Fruit fly (Drosophila melanogaster) whole organism, adult: ENCODE measurements around the gene PMP34.

Source experiments
- CG11617 ChIP-seq: fragments of 200-800 bp; sonication (Bioruptor generic); optimal IDR thresholded peaks from 2 replicates; lab custom pipeline; 2017; ENCODE audit warnings: mild to moderate bottlenecking, missing biosample characterization, missing genetic modification reagents, missing genetic modification characterization
- CG12768 ChIP-seq: fragments of 200-800 bp; sonication (Bioruptor generic); optimal IDR thresholded peaks from 2 replicates; lab custom pipeline; 2017; ENCODE audit warnings: missing biosample characterization, missing genetic modification characterization, mild to moderate bottlenecking, moderate library complexity, missing genetic modification reagents
- CG14711 ChIP-seq: fragments of 200-800 bp; sonication (Bioruptor generic); optimal IDR thresholded peaks from 2 replicates; lab custom pipeline; 2018; ENCODE audit warnings: missing biosample characterization, mild to moderate bottlenecking, missing genetic modification characterization, moderate library complexity
- CG1620 ChIP-seq: fragments of 200-800 bp; sonication (Bioruptor generic); optimal IDR thresholded peaks from 2 replicates; lab custom pipeline; 2016; ENCODE audit warnings: missing biosample characterization, missing genetic modification characterization
- CG33017 ChIP-seq: fragments of 200-800 bp; sonication (Bioruptor generic); optimal IDR thresholded peaks from 2 replicates; lab custom pipeline; 2018; ENCODE audit warnings: missing biosample characterization, mild to moderate bottlenecking, missing genetic modification characterization, moderate library complexity
- CG5204 ChIP-seq: fragments of 200-800 bp; sonication (Bioruptor generic); optimal IDR thresholded peaks from 2 replicates; lab custom pipeline; 2016; ENCODE audit warnings: missing biosample characterization, missing genetic modification characterization
- CG7045 ChIP-seq: fragments of 200-800 bp; sonication (Bioruptor generic); optimal IDR thresholded peaks from 2 replicates; lab custom pipeline; 2017; ENCODE audit warnings: missing biosample characterization, mild to moderate bottlenecking, missing genetic modification characterization
- CG7101 ChIP-seq: fragments of 200-800 bp; sonication (Bioruptor generic); optimal IDR thresholded peaks from 2 replicates; lab custom pipeline; 2018; ENCODE audit warnings: missing biosample characterization, mild to moderate bottlenecking, missing genetic modification characterization, moderate library complexity
- Clk ChIP-seq: fragments of 200-800 bp; sonication (Bioruptor generic); optimal IDR thresholded peaks from 2 replicates; lab custom pipeline; 2017; ENCODE audit warnings: missing biosample characterization, missing genetic modification characterization
- Crg-1 ChIP-seq: fragments of 200-800 bp; sonication (Bioruptor generic); optimal IDR thresholded peaks from 2 replicates; lab custom pipeline; 2016; ENCODE audit warnings: missing biosample characterization, missing genetic modification characterization
- Hr96 ChIP-seq: fragments of 200-800 bp; sonication (Bioruptor generic); optimal IDR thresholded peaks from 2 replicates; lab custom pipeline; 2016; ENCODE audit warnings: missing biosample characterization, missing genetic modification characterization
- Mnt ChIP-seq: fragments of 200-800 bp; sonication (Bioruptor generic); optimal IDR thresholded peaks from 2 replicates; lab custom pipeline; 2016; ENCODE audit warnings: missing biosample characterization, mild to moderate bottlenecking, missing genetic modification characterization
- bab1 ChIP-seq: fragments of 200-800 bp; sonication (Bioruptor generic); optimal IDR thresholded peaks from 3 replicates; lab custom pipeline; 2019; ENCODE audit warnings: missing biosample characterization, mild to moderate bottlenecking, missing genetic modification characterization, moderate library complexity
- cic ChIP-seq: fragments of 200-800 bp; sonication (Bioruptor generic); optimal IDR thresholded peaks from 2 replicates; lab custom pipeline; 2017; ENCODE audit warnings: missing biosample characterization, mild to moderate bottlenecking, missing genetic modification characterization, moderate library complexity
- cnc ChIP-seq, 2 experiments: fragments of >200 bp; optimal IDR thresholded peaks; 2 replicates each; lab custom pipeline; 2017
- kay ChIP-seq: fragments of 200-800 bp; sonication (Bioruptor generic); peaks from one replicate; lab custom pipeline; 2016; ENCODE audit warnings: missing biosample characterization, missing genetic modification characterization, borderline replicate concordance
- ovo ChIP-seq: fragments of 200-800 bp; sonication (Bioruptor generic); optimal IDR thresholded peaks from 2 replicates; lab custom pipeline; 2016; ENCODE audit warnings: missing biosample characterization, missing genetic modification characterization
- pad ChIP-seq: fragments of 200-800 bp; sonication (Bioruptor generic); optimal IDR thresholded peaks from 3 replicates; lab custom pipeline; 2017; ENCODE audit warnings: missing biosample characterization, missing genetic modification characterization, mild to moderate bottlenecking, moderate library complexity, missing genetic modification reagents
- tj ChIP-seq: fragments of 200-800 bp; sonication (Bioruptor generic); optimal IDR thresholded peaks from 3 replicates; lab custom pipeline; 2017; ENCODE audit warnings: missing biosample characterization, mild to moderate bottlenecking, missing genetic modification characterization, moderate library complexity
- toe ChIP-seq: fragments of 200-800 bp; sonication (Bioruptor generic); optimal IDR thresholded peaks from 2 replicates; lab custom pipeline; 2016; ENCODE audit warnings: missing biosample characterization, missing genetic modification characterization

PMP34 gene

DNA sequence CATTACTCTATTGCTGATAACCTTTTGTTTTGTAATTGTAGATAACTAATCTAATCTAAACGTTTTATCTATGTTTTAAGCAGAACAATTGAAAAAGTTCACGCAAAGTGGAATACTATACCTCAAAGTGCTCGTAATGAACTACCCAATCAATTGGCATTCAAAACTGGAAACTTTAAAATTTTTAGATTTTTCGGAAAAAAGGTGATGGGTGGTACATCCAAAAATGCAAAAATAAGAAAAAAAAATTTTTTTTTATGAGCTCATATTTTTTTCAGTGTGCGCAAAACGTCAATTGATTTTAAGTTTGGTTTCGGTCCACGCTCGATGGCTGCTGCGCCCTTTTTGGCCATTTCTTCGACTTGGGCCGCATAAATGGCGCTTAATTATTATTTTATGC, 8.0 kb upstream of the PMP34 start:
- TF ChIP-seq Mnt (GFP tag; lab: Kevin White, UChicago) = no peak
- no peak for TF ChIP-seq CG14711 (tag; lab: Kevin White, UChicago)
- no peak for TF ChIP-seq CG7101 (tag; lab: Kevin White, UChicago)
- TF ChIP-seq ovo = no peak
- TF ChIP-seq cic (GFP tag; lab: Kevin White, UChicago) = no peak
- no peak for TF ChIP-seq CG33017 (tag; lab: Kevin White, UChicago)
- TF ChIP-seq Hr96 = no peak
- no peak for TF ChIP-seq bab1 (GFP tag; lab: Kevin White, UChicago)
- TF ChIP-seq CG12768 = no peak
- TF ChIP-seq pad (GFP tag; lab: Kevin White, UChicago) = no peak
- TF ChIP-seq CG1620 (GFP tag; lab: Kevin White, UChicago) = no peak
- no peak for TF ChIP-seq CG5204 (GFP tag; lab: Kevin White, UChicago)
- no peak for TF ChIP-seq Clk (GFP tag; lab: Kevin White, UChicago)
- no peak for TF ChIP-seq kay (GFP tag; lab: Kevin White, UChicago)
- no peak for TF ChIP-seq toe (GFP tag; lab: Kevin White, UChicago)

DNA sequence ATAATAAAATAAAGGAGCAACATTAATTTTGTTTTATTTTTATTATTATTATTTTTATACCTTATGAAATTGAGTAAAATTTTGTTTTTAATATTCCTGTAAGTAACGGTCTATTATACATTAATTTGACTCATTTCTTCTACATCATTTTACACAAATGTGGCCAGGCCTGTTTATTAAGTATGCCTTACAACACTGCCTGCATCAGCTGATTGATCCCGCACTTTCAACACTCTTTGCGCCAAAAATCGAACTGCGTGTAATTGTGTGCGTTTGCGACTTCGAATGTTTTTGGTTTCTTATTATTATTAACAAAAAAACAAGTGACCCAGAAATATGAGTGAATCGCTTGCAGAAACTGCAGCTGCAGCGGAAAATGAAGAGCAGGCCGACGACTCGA, 5.3 kb upstream of the PMP34 start, which contains the start of gene Claspin:
Gene Claspin (plus strand): TSS at position 185 of the 400 bp plus-strand sequence.
- TF ChIP-seq bab1 (GFP tag; lab: Kevin White, UChicago) = peak; percentile 84
- TF ChIP-seq CG12768 = no peak
- TF ChIP-seq tj (GFP tag; lab: Kevin White, UChicago) = peak; percentile 67
- TF ChIP-seq CG14711 (tag; lab: Kevin White, UChicago) = no peak
- peak; percentile 46 for TF ChIP-seq CG7101 (tag; lab: Kevin White, UChicago)
- TF ChIP-seq Clk (GFP tag; lab: Kevin White, UChicago) = no peak
- TF ChIP-seq pad (GFP tag; lab: Kevin White, UChicago) = peak; percentile 41
- TF ChIP-seq CG1620 (GFP tag; lab: Kevin White, UChicago) = peak; percentile 70
- peak; percentile 73 for TF ChIP-seq Crg-1 (GFP tag; lab: Kevin White, UChicago)
- peak; percentile 20 for TF ChIP-seq Mnt (GFP tag; lab: Kevin White, UChicago)
- TF ChIP-seq kay (GFP tag; lab: Kevin White, UChicago) = peak; percentile 84
- TF ChIP-seq ovo = peak; percentile 62
- no peak for TF ChIP-seq CG33017 (tag; lab: Kevin White, UChicago)
- TF ChIP-seq Hr96 = peak; percentile 37
- TF ChIP-seq CG7045 (GFP tag; lab: Kevin White, UChicago) = no peak
- no peak for TF ChIP-seq cnc (optimal IDR thresholded peaks at IDR 0.05; lab: Kevin White, UChicago)
- TF ChIP-seq CG5204 (GFP tag; lab: Kevin White, UChicago) = peak; percentile 5
- no peak for TF ChIP-seq cic (GFP tag; lab: Kevin White, UChicago)
- peak; percentile 37 for TF ChIP-seq toe (GFP tag; lab: Kevin White, UChicago)
- TF ChIP-seq CG11617 (GFP tag; lab: Kevin White, UChicago) = no peak

DNA sequence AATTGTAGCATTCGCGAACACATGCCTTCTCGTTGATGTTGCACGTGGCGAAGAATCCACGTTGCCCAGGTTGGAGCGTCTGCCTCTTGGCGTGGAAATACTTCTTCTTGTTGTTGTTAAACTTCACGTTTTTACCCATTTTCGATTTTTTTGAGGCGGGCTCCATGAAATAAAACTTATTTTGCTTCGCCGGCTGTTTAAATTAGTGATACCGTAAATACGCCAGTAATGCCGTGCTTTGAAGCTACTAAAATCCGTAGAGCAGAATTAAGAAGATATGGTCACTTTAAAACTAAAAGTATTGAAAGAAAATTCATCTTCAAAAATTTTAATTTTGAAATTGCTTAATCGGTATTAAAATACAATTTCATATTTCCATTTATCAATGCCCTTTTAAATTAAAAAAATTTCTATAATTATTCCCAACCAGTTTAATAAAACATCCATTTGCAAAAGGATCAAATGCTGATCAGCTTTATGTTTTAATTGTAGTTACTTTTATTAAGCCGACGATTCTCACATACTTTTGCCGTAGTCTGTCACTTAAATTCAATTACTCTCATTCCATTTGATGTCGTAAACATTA, 3.6 kb downstream of the PMP34 start, which contains the start of gene CG15014:
Gene CG15014 (minus strand): TSS at position 228 of the 586 bp plus-strand sequence.
- TF ChIP-seq Crg-1 (GFP tag; lab: Kevin White, UChicago) = no peak
- TF ChIP-seq tj (GFP tag; lab: Kevin White, UChicago) = peak; percentile 4
- TF ChIP-seq kay (GFP tag; lab: Kevin White, UChicago) = peak; percentile 85
- no peak for TF ChIP-seq CG33017 (tag; lab: Kevin White, UChicago)

DNA sequence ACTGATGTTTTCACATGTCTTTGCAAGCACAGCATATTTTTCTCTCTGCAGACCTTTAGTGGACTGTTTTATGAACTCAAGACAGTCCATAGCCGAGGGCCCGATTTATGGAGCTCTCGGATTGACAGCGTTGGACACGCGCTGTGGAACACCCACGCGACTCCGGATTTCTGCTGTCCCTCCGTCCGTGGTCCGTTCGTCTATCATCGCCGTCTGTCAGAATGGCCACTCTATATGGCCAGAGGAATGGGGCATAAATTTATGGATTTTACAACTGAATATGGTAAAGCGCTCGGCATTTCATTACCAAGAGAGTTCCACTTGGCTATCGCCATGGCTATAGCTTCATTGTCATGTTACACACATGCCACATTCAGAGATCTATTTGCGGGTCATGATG, 9.5 kb downstream of the PMP34 start:
- TF ChIP-seq toe (GFP tag; lab: Kevin White, UChicago) (no peak), CG33017 (tag; lab: Kevin White, UChicago) (no peak), bab1 (GFP tag; lab: Kevin White, UChicago) (no peak), Hr96 (no peak), kay (GFP tag; lab: Kevin White, UChicago) (no peak), CG7101 (tag; lab: Kevin White, UChicago) (no peak), tj (GFP tag; lab: Kevin White, UChicago) (no peak), CG12768 (no peak), Crg-1 (GFP tag; lab: Kevin White, UChicago) (no peak), cnc (optimal IDR thresholded peaks at IDR 0.05; lab: Kevin White, UChicago) (no peak), Mnt (GFP tag; lab: Kevin White, UChicago) (no peak), CG5204 (GFP tag; lab: Kevin White, UChicago) (no peak), pad (GFP tag; lab: Kevin White, UChicago) (no peak), CG14711 (tag; lab: Kevin White, UChicago) (no peak), CG1620 (GFP tag; lab: Kevin White, UChicago) (no peak), CG11617 (GFP tag; lab: Kevin White, UChicago) (no peak), ovo (no peak), CG7045 (GFP tag; lab: Kevin White, UChicago) (no peak), Clk (GFP tag; lab: Kevin White, UChicago) (no peak)

DNA sequence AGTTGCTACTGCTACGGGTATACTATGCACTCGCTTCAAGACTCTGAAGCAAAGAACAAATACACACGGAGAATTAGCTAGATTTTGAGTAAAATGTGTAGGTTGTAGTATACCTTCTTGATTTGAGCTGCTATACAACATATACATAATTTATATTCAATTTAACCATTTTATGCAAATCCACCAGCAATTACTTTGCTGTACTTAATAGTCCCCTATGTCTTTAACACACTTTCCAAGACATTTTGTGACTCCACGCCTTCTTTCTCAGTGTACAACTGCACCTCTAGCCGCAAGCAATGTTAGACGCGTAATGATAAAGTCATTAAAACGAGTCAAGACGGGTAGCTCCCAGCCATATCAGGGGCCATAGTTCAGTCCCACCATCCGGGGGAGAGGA, 18.0 kb downstream of the PMP34 start:
- TF ChIP-seq Crg-1 (GFP tag; lab: Kevin White, UChicago) = no peak
- no peak for TF ChIP-seq CG12768

DNA sequence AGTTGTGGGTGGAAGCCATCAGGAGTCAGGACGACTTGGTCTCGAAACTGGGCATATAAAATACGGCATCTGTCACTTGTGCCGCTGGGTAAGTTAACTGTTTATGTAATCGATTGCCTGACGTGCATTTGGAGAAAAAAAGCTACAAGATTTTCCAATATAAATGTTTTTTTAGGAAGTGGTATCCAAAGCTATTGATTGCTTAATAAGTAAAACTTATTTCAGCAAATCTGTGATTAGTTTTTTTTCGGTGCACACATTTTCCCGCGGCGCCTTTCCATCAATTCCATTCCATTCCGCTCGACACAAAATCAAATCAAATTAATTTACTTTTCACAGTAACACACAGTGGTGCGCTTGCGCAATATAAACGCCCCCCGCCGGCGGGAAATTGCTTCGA, 21.0 kb downstream of the PMP34 start:
- no peak for TF ChIP-seq toe (GFP tag; lab: Kevin White, UChicago)
- no peak for TF ChIP-seq tj (GFP tag; lab: Kevin White, UChicago)
- TF ChIP-seq kay (GFP tag; lab: Kevin White, UChicago) = no peak
- no peak for TF ChIP-seq CG33017 (tag; lab: Kevin White, UChicago)
- no peak for TF ChIP-seq CG14711 (tag; lab: Kevin White, UChicago)
- no peak for TF ChIP-seq CG7045 (GFP tag; lab: Kevin White, UChicago)
- TF ChIP-seq CG5204 (GFP tag; lab: Kevin White, UChicago) = no peak
- no peak for TF ChIP-seq bab1 (GFP tag; lab: Kevin White, UChicago)
- no peak for TF ChIP-seq cic (GFP tag; lab: Kevin White, UChicago)
- TF ChIP-seq Mnt (GFP tag; lab: Kevin White, UChicago) = no peak
- TF ChIP-seq CG12768 = no peak
- no peak for TF ChIP-seq pad (GFP tag; lab: Kevin White, UChicago)
- no peak for TF ChIP-seq Crg-1 (GFP tag; lab: Kevin White, UChicago)
- TF ChIP-seq CG1620 (GFP tag; lab: Kevin White, UChicago) = no peak
